Worm (Caenorhabditis elegans) whole organism, L1 larva: ENCODE measurements around the gene T05H4.4.
A peak's percentile ranks its signal among the peaks of the same experiment; 100 is the strongest.

Experiments
- aly-2 ChIP-seq: fragments of 150-350 bp; optimal IDR thresholded peaks from 2 replicates; lab custom pipeline; 2014; ENCODE audit warnings: missing biosample characterization, missing genetic modification characterization
- ama-1 ChIP-seq: fragments of 150-350 bp; optimal IDR thresholded peaks from 2 replicates; lab custom pipeline; 2014
- blmp-1 ChIP-seq: fragments of 150-350 bp; optimal IDR thresholded peaks from 2 replicates; lab custom pipeline; 2014; ENCODE audit warnings: missing biosample characterization, missing genetic modification characterization
- dpl-1 ChIP-seq, 3 experiments: fragments of 150-350 bp in 2 of 3; sonication (generic microtip) in 1 of 3; optimal IDR thresholded peaks; 2 replicates each; lab custom pipeline; 2014 to 2017; ENCODE audit warnings: missing biosample characterization in 3 of 3, missing genetic modification characterization in 3 of 3, missing genetic modification reagents in 3 of 3
- efl-1 ChIP-seq, 4 experiments: fragments of 150-350 bp; optimal IDR thresholded peaks in 3 of 4; peaks in 1 of 4; 1 replicate in 1 of 4; 2 replicates in 3 of 4; lab custom pipeline; 2014; ENCODE audit warnings: missing biosample characterization in 2 of 4, missing genetic modification characterization in 2 of 4, missing genetic modification reagents in 2 of 4
- egl-13 ChIP-seq: sonication (generic microtip); optimal IDR thresholded peaks from 2 replicates; lab custom pipeline; 2016; ENCODE audit warnings: missing genotype, missing genetic modification reagents, missing genetic modification characterization, missing compliant biosample characterization
- elt-2 ChIP-seq: sonication (generic microtip); optimal IDR thresholded peaks from 2 replicates; lab custom pipeline; 2016; ENCODE audit warnings: missing genetic modification characterization, mild to moderate bottlenecking, inconsistent platforms, missing compliant biosample characterization, missing genetic modification reagents
- fkh-10 ChIP-seq: sonication (generic microtip); optimal IDR thresholded peaks from 2 replicates; lab custom pipeline; 2017; ENCODE audit warnings: missing biosample characterization, missing genetic modification reagents, missing genetic modification characterization
- hpl-2 ChIP-seq: fragments of 150-350 bp; optimal IDR thresholded peaks from 2 replicates; lab custom pipeline; 2014; ENCODE audit warnings: missing biosample characterization, missing genetic modification reagents, missing genetic modification characterization
- irx-1 ChIP-seq: sonication (generic microtip); optimal IDR thresholded peaks from 2 replicates; lab custom pipeline; 2016; ENCODE audit warnings: missing genetic modification characterization, missing compliant biosample characterization
- jun-1 ChIP-seq: fragments of 150-350 bp; optimal IDR thresholded peaks from 2 replicates; lab custom pipeline; 2014; ENCODE audit warnings: missing biosample characterization, missing genetic modification reagents, missing genetic modification characterization
- lin-35 ChIP-seq, 2 experiments: fragments of 150-350 bp; optimal IDR thresholded peaks; 2 replicates each; lab custom pipeline; 2014; ENCODE audit warnings: missing biosample characterization in 2 of 2, missing genetic modification characterization in 2 of 2, missing genetic modification reagents in 2 of 2
- lir-3 ChIP-seq: sonication (generic microtip); optimal IDR thresholded peaks from 2 replicates; lab custom pipeline; 2016; ENCODE audit warnings: mild to moderate bottlenecking, missing genetic modification characterization, moderate library complexity, missing compliant biosample characterization; ENCODE audit not compliant: poor library complexity
- lsy-2 ChIP-seq, 2 experiments: fragments of 150-350 bp; optimal IDR thresholded peaks; 2 replicates each; lab custom pipeline; 2014; ENCODE audit warnings: missing biosample characterization in 2 of 2, missing genetic modification characterization in 2 of 2
- mab-9 ChIP-seq: fragments of 200-800 bp; sonication (Bioruptor generic); IDR thresholded peaks from 2 replicates; pipeline ENCODE4 v1.3.6; 2022; ENCODE audit warnings: missing genetic modification reagents, missing genetic modification characterization, missing compliant biosample characterization
- mep-1 ChIP-seq: fragments of 150-350 bp; optimal IDR thresholded peaks from 2 replicates; lab custom pipeline; 2014; ENCODE audit warnings: missing biosample characterization, missing genetic modification characterization
- nhr-11 ChIP-seq: fragments of 150-350 bp; optimal IDR thresholded peaks from 2 replicates; lab custom pipeline; 2014; ENCODE audit warnings: missing biosample characterization, missing genetic modification characterization
- nhr-12 ChIP-seq: sonication (generic microtip); optimal IDR thresholded peaks from 2 replicates; lab custom pipeline; 2017; ENCODE audit warnings: missing biosample characterization, missing genetic modification characterization
- nhr-20 ChIP-seq: sonication (generic microtip); optimal IDR thresholded peaks from 2 replicates; lab custom pipeline; 2016; ENCODE audit warnings: mild to moderate bottlenecking, missing genetic modification characterization, missing compliant biosample characterization
- nhr-47 ChIP-seq: sonication (generic microtip); optimal IDR thresholded peaks from 2 replicates; lab custom pipeline; 2016; ENCODE audit warnings: mild to moderate bottlenecking, missing genetic modification characterization, moderate library complexity, missing compliant biosample characterization
- nhr-84 ChIP-seq: sonication (generic microtip); optimal IDR thresholded peaks from 2 replicates; lab custom pipeline; 2017; ENCODE audit warnings: missing biosample characterization, missing genetic modification characterization
- nhr-90 ChIP-seq: sonication (generic microtip); optimal IDR thresholded peaks from 2 replicates; lab custom pipeline; 2016; ENCODE audit warnings: mild to moderate bottlenecking, missing genetic modification characterization, missing compliant biosample characterization; ENCODE audit not compliant: poor library complexity
- pag-3 ChIP-seq: sonication (generic microtip); optimal IDR thresholded peaks from 2 replicates; lab custom pipeline; 2017; ENCODE audit warnings: missing genetic modification characterization, mild to moderate bottlenecking, missing compliant biosample characterization, antibody characterized with exemption, borderline replicate concordance; ENCODE audit not compliant: insufficient read depth
- pqm-1 ChIP-seq: sonication (generic microtip); optimal IDR thresholded peaks from 3 replicates; lab custom pipeline; 2017; ENCODE audit warnings: missing biosample characterization, missing genetic modification characterization
- rnt-1 ChIP-seq: sonication (generic microtip); optimal IDR thresholded peaks from 2 replicates; lab custom pipeline; 2016; ENCODE audit warnings: mild to moderate bottlenecking, missing genetic modification characterization, moderate library complexity, missing compliant biosample characterization
- unc-62 ChIP-seq: fragments of 150-350 bp; optimal IDR thresholded peaks from 2 replicates; lab custom pipeline; 2014; ENCODE audit warnings: missing biosample characterization, missing genetic modification reagents, missing genetic modification characterization
- unc-98 ChIP-seq: fragments of 200-800 bp; sonication (Bioruptor generic); IDR thresholded peaks from 2 replicates; pipeline ENCODE4 v1.3.6; 2022; ENCODE audit warnings: missing genetic modification characterization, missing compliant biosample characterization
- xbp-1 ChIP-seq: sonication (generic microtip); optimal IDR thresholded peaks from 2 replicates; lab custom pipeline; 2016; ENCODE audit warnings: missing genetic modification characterization, missing compliant biosample characterization
- zag-1 ChIP-seq: fragments of 150-350 bp; optimal IDR thresholded peaks from 2 replicates; lab custom pipeline; 2014; ENCODE audit warnings: missing biosample characterization, missing genetic modification characterization
- zip-4 ChIP-seq: fragments of 200-800 bp; sonication (Bioruptor generic); optimal IDR thresholded peaks from 2 replicates; lab custom pipeline; 2018; ENCODE audit warnings: mild to moderate bottlenecking, missing genetic modification characterization, moderate library complexity, missing compliant biosample characterization

The T05H4.4 gene

DNA sequence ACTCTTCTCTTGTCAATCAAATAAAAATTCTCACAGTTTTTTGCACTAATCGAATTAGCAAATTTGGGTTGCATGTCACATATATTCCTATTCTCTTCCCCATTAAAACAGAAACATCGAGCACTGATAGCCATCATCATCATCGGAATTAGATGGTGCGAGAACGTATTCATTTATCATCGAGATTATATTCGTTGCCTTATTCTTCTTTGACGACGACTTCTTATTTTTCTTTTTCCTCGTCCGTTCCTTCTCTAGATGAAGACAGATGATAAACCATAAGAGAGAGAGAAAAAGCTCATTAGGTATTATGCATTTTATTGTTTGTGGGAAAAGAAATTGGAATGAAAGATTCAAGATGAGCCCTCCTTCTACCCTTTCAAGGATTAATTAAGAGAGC, 32.5 kb downstream of the T05H4.4 start:
- no peak for TF ChIP-seq nhr-12 (tag; lab: Kevin White, UChicago)
- TF ChIP-seq irx-1 = no peak
- TF ChIP-seq unc-62 (GFP tag; lab: Kevin White, UChicago) = no peak
- no peak for TF ChIP-seq pag-3 (tag; lab: Kevin White, UChicago)
- TF ChIP-seq rnt-1 (tag; lab: Kevin White, UChicago) = no peak
- TF ChIP-seq mep-1 (tag; lab: Kevin White, UChicago) = no peak
- no peak for TF ChIP-seq ama-1 (lab: Kevin White, UChicago)
- no peak for TF ChIP-seq hpl-2 (GFP tag; lab: Kevin White, UChicago)
- no peak for TF ChIP-seq egl-13
- no peak for TF ChIP-seq fkh-10 (GFP tag; lab: Kevin White, UChicago)

DNA sequence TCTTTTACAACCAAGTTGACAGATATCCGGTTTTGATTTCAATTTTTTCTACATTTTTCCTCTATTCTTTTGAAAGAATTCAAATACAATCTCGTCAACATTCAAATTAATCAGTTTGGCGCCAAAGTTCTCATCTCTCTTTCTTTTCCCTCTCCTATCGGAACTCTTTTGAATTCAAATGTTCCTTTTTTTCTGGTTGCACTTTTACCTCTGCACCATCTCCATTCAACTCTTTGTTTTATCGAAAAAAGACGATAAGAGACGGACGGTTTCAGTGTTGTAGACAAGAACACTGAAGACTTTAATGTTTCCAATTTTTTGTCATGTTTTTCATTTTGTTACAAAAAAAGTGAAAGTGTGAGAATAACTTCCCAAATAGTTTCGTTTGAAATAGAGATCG, 37.3 kb downstream of the T05H4.4 start:
- TF ChIP-seq unc-98 (GFP tag; lab: Robert Waterston, UW) = no peak
- TF ChIP-seq nhr-84 (tag; lab: Kevin White, UChicago) = no peak
- TF ChIP-seq blmp-1 (tag; lab: Kevin White, UChicago) = peak; percentile 13
- no peak for TF ChIP-seq mab-9 (GFP tag; lab: Robert Waterston, UW)
- TF ChIP-seq efl-1 (optimal IDR thresholded peaks at IDR 0.05; lab: Kevin White, UChicago) = peak in 1 of 2 experiments; percentile 0
- peak; percentile 23 to 83 for TF ChIP-seq efl-1 (GFP tag; optimal IDR thresholded peaks at IDR 0.05 in 1 of 2; lab: Kevin White, UChicago)
- TF ChIP-seq lir-3 (tag; lab: Kevin White, UChicago) = no peak
- peak in 1 of 3 experiments; percentile 14 for TF ChIP-seq dpl-1 (GFP tag; optimal IDR thresholded peaks at IDR 0.05; lab: Kevin White, UChicago)

DNA sequence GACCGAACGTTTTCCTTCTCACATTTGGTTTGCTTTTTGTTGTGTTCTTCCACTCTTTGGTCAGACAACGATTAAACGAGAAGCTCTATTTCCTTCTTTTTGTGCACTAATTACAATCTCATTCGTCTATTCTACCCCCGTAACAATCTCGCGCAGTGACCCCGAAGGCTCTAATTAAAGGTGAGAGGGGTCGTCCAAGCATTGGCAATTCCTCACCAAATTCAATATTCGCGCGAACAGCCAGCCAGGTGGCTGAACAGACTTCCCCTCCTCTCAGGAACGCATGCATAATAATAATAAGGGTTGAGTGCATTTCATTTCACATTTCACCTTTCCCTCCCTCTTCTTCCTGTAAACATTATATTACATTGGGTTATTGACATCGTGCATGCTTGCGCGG, 46.4 kb downstream of the T05H4.4 start:
- TF ChIP-seq nhr-47 (tag; lab: Kevin White, UChicago) (no peak), nhr-11 (tag; lab: Kevin White, UChicago) (no peak), zag-1 (tag; lab: Kevin White, UChicago) (no peak), nhr-90 (no peak)

DNA sequence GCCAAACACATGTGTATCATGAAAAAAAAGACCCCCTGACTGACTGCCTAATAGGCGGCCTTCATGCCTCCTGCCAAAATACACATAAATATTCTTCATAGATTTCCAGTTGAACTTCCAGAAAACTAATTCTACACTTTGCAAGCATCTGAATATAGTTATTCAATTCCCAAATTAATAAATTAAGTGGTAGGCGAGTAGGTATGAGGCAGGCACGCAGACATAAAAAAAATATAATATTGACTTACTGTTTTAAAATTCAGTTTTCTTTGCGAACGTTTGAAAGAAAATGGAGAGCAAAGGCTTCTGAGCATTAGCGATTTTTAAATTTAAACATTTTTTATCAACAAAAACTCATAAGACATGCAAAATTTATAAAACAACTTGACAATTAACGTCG, 49.2 kb downstream of the T05H4.4 start:
- TF ChIP-seq lsy-2 (tag; optimal IDR thresholded peaks at IDR 0.05; lab: Kevin White, UChicago) = no peak
- TF ChIP-seq nhr-20 (tag; lab: Kevin White, UChicago) = no peak
- no peak for TF ChIP-seq xbp-1 (tag; lab: Kevin White, UChicago)
- peak; percentile 46 for TF ChIP-seq elt-2 (tag; lab: Kevin White, UChicago)
- TF ChIP-seq aly-2 (tag; lab: Kevin White, UChicago) = no peak

DNA sequence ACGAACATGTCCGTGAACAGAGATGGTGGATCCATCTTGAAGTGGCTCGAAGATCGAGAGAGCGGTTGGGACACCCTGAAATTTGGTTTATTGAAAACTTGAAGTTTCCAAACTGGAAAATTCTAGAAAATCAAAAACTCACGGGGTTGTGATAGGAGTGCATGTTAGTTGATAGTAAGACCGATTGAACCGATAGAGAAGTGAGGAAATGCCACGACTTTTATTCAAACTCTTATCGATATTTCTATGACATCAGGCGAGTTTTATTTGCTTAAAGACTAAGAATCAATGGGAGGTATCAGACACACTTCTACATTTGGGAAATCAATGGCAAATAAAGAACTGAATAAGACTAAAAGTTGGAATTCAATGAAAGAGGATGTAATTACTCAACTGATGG, 50.1 kb downstream of the T05H4.4 start, which contains the start of gene lec-10:
Gene lec-10, minus strand, starts transcription at position 272 of the 400 bp plus-strand sequence.
- no peak for TF ChIP-seq zip-4
- peak; percentile 5 for TF ChIP-seq nhr-20 (tag; lab: Kevin White, UChicago)
- peak; percentile 39 for TF ChIP-seq jun-1 (tag; lab: Kevin White, UChicago)
- TF ChIP-seq lin-35 (GFP tag; optimal IDR thresholded peaks at IDR 0.05; lab: Kevin White, UChicago) = peak in 1 of 2 experiments; percentile 47
- peak; percentile 81 for TF ChIP-seq pqm-1 (tag; lab: Kevin White, UChicago)
- TF ChIP-seq elt-2 (tag; lab: Kevin White, UChicago) = peak; percentile 87
